Worm (Caenorhabditis elegans) whole organism, mixed stage, embryonic: ENCODE data around the gene oac-30.

Experiments used
- lin-32 ChIP-seq: fragments of 200-800 bp; sonication (Bioruptor generic); optimal IDR thresholded peaks from 2 replicates; lab custom pipeline; 2018; ENCODE audit warnings: mild to moderate bottlenecking, missing genetic modification characterization, missing compliant biosample characterization
- nhr-237 ChIP-seq: fragments of 150-350 bp; optimal IDR thresholded peaks from 2 replicates; lab custom pipeline; 2014; ENCODE audit warnings: missing biosample characterization, missing genetic modification characterization
- nhr-28 ChIP-seq: fragments of 150-350 bp; optimal IDR thresholded peaks from 2 replicates; lab custom pipeline; 2014; ENCODE audit warnings: missing biosample characterization, missing genetic modification characterization
- snpc-4 ChIP-seq: fragments of 150-350 bp; optimal IDR thresholded peaks from 2 replicates; lab custom pipeline; 2014; ENCODE audit warnings: missing biosample characterization, missing genetic modification characterization
- unc-62 ChIP-seq: fragments of 150-350 bp; optimal IDR thresholded peaks from 2 replicates; lab custom pipeline; 2014; ENCODE audit warnings: missing biosample characterization, missing genetic modification reagents, missing genetic modification characterization

DNA sequence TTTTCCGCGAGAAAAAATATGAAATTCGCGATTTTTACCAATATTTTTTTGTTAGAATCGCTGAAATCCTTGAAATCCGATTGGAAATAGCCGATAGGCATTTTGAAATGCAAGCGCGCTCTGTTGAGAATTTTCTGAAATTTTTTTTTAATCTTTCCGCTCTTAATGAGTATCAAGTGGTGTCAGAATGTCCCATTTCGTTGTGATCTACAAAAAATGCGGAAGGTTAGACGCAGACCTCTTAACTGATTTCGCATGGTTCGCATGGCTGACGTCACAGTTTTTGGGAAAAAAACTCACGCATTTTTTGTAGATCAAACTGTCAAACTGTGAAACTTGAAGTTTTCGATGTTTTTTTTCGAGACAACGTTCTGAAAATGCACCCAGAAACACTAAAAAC, 5.1 kb upstream of the oac-30 start, which contains the start of gene srw-66:
- TF ChIP-seq lin-32 (GFP tag; lab: Kevin White, UChicago) (no peak), nhr-237 (tag; lab: Kevin White, UChicago) (no peak), nhr-28 (tag; lab: Kevin White, UChicago) (no peak), snpc-4 (tag; lab: Kevin White, UChicago) (no peak), unc-62 (GFP tag; lab: Kevin White, UChicago) (no peak)
